Fruit fly (Drosophila melanogaster) whole organism, prepupa: ENCODE measurements around the gene Wsck.

Experiments
- CG15336 ChIP-seq: fragments of 200-800 bp; sonication (Bioruptor generic); IDR thresholded peaks from 2 replicates; pipeline ENCODE4 v1.3.6; 2022; ENCODE audit warnings: missing biosample characterization, missing genetic modification characterization
- CG34406 ChIP-seq: fragments of 200-800 bp; sonication (Bioruptor generic); optimal IDR thresholded peaks from 3 replicates; lab custom pipeline; 2016; ENCODE audit warnings: missing biosample characterization, missing genetic modification characterization
- CG8319 ChIP-seq: fragments of 200-800 bp; sonication (Bioruptor generic); optimal IDR thresholded peaks from 3 replicates; lab custom pipeline; 2016; ENCODE audit warnings: missing biosample characterization, missing genetic modification characterization
- CG8632 ChIP-seq: fragments of 200-800 bp; sonication (Bioruptor generic); optimal IDR thresholded peaks from 3 replicates; lab custom pipeline; 2016; ENCODE audit warnings: missing biosample characterization, missing genetic modification characterization
- Gug ChIP-seq: fragments of 200-800 bp; sonication (Bioruptor generic); IDR thresholded peaks from 2 replicates; pipeline ENCODE4 v1.3.6; 2022; ENCODE audit warnings: missing biosample characterization, missing genetic modification characterization
- Lpt ChIP-seq: fragments of 200-800 bp; sonication (Bioruptor generic); optimal IDR thresholded peaks from 3 replicates; lab custom pipeline; 2016; ENCODE audit warnings: missing biosample characterization, missing genetic modification characterization
- Met ChIP-seq: fragments of 200-800 bp; sonication (Bioruptor generic); optimal IDR thresholded peaks from 3 replicates; lab custom pipeline; 2016; ENCODE audit warnings: missing biosample characterization, missing genetic modification characterization
- Sox14 ChIP-seq: fragments of 200-800 bp; sonication (Bioruptor generic); optimal IDR thresholded peaks from 3 replicates; lab custom pipeline; 2016; ENCODE audit warnings: missing biosample characterization, missing genetic modification characterization
- acj6 ChIP-seq: fragments of 200-800 bp; sonication (Bioruptor generic); optimal IDR thresholded peaks from 3 replicates; lab custom pipeline; 2016; ENCODE audit warnings: missing biosample characterization, missing genetic modification characterization
- dac ChIP-seq: fragments of 200-800 bp; sonication (Bioruptor generic); optimal IDR thresholded peaks from 2 replicates; lab custom pipeline; 2017; ENCODE audit warnings: missing biosample characterization, mild to moderate bottlenecking, missing genetic modification characterization
- esn ChIP-seq: fragments of 200-800 bp; sonication (Bioruptor generic); optimal IDR thresholded peaks from 2 replicates; lab custom pipeline; 2016; ENCODE audit warnings: missing biosample characterization, mild to moderate bottlenecking, missing genetic modification characterization, moderate library complexity
- fkh ChIP-seq: fragments of 200-800 bp; sonication (Bioruptor generic); optimal IDR thresholded peaks from 3 replicates; lab custom pipeline; 2017; ENCODE audit warnings: missing biosample characterization, mild to moderate bottlenecking, missing genetic modification characterization, moderate library complexity
- net ChIP-seq: fragments of 200-800 bp; sonication (Bioruptor generic); optimal IDR thresholded peaks from 3 replicates; lab custom pipeline; 2016; ENCODE audit warnings: missing biosample characterization, missing genetic modification characterization
- pdm3 ChIP-seq: fragments of 200-800 bp; sonication (Bioruptor generic); optimal IDR thresholded peaks from 3 replicates; lab custom pipeline; 2016; ENCODE audit warnings: missing biosample characterization, missing genetic modification characterization

- TF ChIP-seq CG15336 (GFP tag; lab: Robert Waterston, UW) (peak; percentile 50), CG34406 (GFP tag; lab: Kevin White, UChicago) (peak; percentile 24), pdm3 (GFP tag; lab: Kevin White, UChicago) (peak; percentile 53), Gug (GFP tag; lab: Robert Waterston, UW) (peak; percentile 37; the same call in 1 of the 2 replicates), net (GFP tag; lab: Kevin White, UChicago) (peak; percentile 49), CG8319 (GFP tag; lab: Kevin White, UChicago) (no peak), CG8632 (GFP tag; lab: Kevin White, UChicago) (no peak), acj6 (GFP tag; lab: Kevin White, UChicago) (peak; percentile 28), Met (GFP tag; lab: Kevin White, UChicago) (no peak), fkh (GFP tag; lab: Kevin White, UChicago) (no peak), Lpt (GFP tag; lab: Kevin White, UChicago) (peak; percentile 30), Sox14 (GFP tag; lab: Kevin White, UChicago) (peak; percentile 30), esn (GFP tag; lab: Kevin White, UChicago) (peak; percentile 3), dac (peak; percentile 63)
Observed at dm6 chr3R:24598549-24599204, 31.2 kb downstream of the Wsck start.
